Worm (Caenorhabditis elegans): Measurements from ENCODE around the gene skpt-1.

Gene skpt-1

DNA sequence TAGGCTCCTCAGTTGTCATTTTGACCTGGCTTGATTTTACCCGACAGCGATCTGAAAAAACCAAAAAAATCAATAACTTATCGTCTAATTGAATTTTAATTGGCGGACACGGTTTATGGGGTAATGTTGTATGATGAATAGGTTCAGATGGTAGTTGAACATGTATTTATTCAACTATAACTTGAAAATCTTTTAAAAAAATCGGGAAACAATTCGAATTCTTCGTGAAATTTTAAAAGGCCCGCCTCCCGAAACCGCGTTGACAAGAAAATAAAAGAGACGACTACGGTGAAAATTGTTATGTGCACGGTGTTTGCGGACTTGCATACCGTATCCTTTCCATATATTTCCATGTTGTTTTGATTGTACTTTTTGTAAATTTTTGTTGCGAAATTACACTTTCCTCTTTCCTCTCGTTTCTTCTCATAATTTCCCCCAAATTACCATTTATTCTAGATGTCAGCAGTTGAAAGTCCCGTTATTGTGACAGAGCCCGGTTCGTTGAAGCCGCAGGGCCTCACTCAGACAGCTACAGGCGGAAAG is 5.4 kb downstream of the skpt-1 start, which contains the start of the genes T24G10.2 and disl-2:
T24G10.2 (minus strand) TSS at position 51 of the 543 bp plus-strand sequence.
disl-2 (plus strand) TSS at position 457 of the 543 bp plus-strand sequence.
- TF ChIP-seq hnd-1 (tag; optimal IDR thresholded peaks at IDR 0.05) (no peak), F13C5.2 (tag; optimal IDR thresholded peaks at IDR 0.05) (peak; percentile 41)

DNA sequence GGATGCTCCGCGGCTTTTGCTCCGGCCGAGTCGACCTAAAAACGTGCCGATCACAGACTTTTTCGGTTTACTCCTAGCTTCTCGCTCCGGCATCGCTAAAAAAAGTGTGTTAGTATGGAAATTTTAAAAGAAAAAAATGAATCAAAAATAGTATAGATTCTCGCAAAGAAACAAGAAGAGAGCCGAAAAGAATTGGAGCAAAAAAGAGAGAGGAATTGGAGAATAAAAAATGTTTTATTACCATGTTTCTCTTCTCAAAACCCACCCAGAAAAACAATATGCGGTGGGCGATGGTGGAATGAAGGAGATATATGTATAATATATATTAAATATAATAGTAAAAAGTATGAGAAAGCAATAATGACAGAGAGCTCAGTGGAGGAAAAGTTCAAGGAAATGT is 7.7 kb downstream of the skpt-1 start, which contains the start of gene W03A5.6:
W03A5.6 (minus strand) TSS at position 101 of the 400 bp plus-strand sequence.
- no peak for TF ChIP-seq pes-1 (GFP tag; IDR thresholded peaks at IDR 0.05)
- TF ChIP-seq hmbx-1 (tag; optimal IDR thresholded peaks at IDR 0.05) = no peak
- no peak for TF ChIP-seq ceh-36 (tag; optimal IDR thresholded peaks at IDR 0.05)
- TF ChIP-seq ceh-13 (GFP tag; optimal IDR thresholded peaks at IDR 0.05) = no peak
- no peak for TF ChIP-seq tbx-11 (GFP tag; IDR thresholded peaks at IDR 0.05)
- TF ChIP-seq flt-1 (GFP tag; IDR thresholded peaks at IDR 0.05) = no peak
- no peak for TF ChIP-seq hnd-1 (tag; optimal IDR thresholded peaks at IDR 0.05)
- no peak for TF ChIP-seq aly-1 (tag; optimal IDR thresholded peaks at IDR 0.05)
- TF ChIP-seq ama-1 (optimal IDR thresholded peaks at IDR 0.05) = no peak
- TF ChIP-seq hmg-4 (GFP tag; optimal IDR thresholded peaks at IDR 0.05) = no peak
- TF ChIP-seq scrt-1 (GFP tag; IDR thresholded peaks at IDR 0.05) = no peak
- no peak for TF ChIP-seq B0310.2 (tag; optimal IDR thresholded peaks at IDR 0.05)
- TF ChIP-seq tbx-37 (GFP tag; conservative IDR thresholded peaks at IDR 0.05) = no peak

DNA sequence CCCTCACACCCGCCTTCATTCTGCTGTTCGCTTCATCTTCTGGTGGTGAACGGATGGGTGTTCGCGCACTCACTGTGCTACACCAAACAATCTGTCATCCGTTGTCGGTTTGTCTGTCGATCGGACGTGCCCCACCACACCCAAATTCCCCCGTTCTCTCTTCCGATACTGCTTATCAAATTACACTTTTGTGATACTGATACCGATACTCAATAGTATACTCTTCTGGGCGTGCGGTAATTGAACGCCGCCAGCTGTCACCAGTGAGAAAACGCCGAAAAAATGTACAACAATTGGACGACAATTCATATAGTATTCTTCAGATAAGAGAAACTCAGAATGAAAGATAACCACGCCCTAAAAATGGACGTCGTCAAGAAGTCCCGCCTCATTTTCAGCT is 10.1 kb downstream of the skpt-1 start:
- no peak for TF ChIP-seq hnd-1 (tag; optimal IDR thresholded peaks at IDR 0.05)

DNA sequence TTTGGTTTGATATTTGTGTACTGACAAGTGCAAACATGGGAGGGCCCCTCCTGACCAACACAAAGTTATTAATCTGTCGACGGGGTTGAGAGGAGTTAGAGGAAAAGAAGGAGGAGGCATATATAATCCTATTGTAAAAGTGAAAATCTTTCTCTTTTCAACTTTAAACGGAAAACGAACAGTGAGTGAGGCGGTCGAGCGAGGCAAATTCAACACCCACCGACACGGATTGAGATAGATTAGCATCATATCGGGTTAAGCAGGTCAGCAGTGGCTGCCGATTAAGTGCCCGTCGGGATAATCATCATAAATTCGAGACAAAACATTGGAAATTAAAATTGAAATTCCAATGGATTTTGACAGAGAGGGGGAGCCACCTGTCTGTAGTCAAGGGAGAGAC is 11.9 kb downstream of the skpt-1 start:
- TF ChIP-seq ceh-36 (tag; optimal IDR thresholded peaks at IDR 0.05) (no peak), tra-4 (tag; optimal IDR thresholded peaks at IDR 0.05) (no peak), B0310.2 (tag; optimal IDR thresholded peaks at IDR 0.05) (no peak), tbx-11 (GFP tag; IDR thresholded peaks at IDR 0.05) (no peak), aly-1 (tag; optimal IDR thresholded peaks at IDR 0.05) (no peak), ama-1 (optimal IDR thresholded peaks at IDR 0.05) (no peak), hmbx-1 (tag; optimal IDR thresholded peaks at IDR 0.05) (no peak), pes-1 (GFP tag; IDR thresholded peaks at IDR 0.05) (no peak), F13C5.2 (tag; optimal IDR thresholded peaks at IDR 0.05) (no peak), sea-1 (GFP tag; conservative IDR thresholded peaks at IDR 0.05) (no peak), hnd-1 (tag; optimal IDR thresholded peaks at IDR 0.05) (no peak), scrt-1 (GFP tag; IDR thresholded peaks at IDR 0.05) (no peak), ceh-13 (GFP tag; optimal IDR thresholded peaks at IDR 0.05) (no peak)

DNA sequence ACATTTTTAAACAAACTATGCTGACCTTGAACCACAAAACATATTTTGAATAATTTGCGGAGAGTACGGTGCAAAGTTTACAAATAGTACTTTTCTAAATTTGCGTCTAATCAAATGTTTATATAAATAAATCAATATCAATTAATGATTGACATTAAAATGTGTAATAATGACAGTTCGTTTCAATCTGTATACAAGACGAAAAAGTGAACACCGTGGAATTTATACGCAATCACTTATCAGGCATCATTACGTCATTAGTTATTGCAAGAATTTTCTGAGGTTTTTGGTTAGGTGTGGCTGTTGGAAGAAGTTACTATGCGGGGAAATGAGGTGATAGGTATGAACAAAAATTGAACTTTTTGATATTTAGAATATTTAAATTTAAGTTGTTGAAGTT is 21.1 kb downstream of the skpt-1 start:
- no peak for TF ChIP-seq tra-4 (tag; optimal IDR thresholded peaks at IDR 0.05)

DNA sequence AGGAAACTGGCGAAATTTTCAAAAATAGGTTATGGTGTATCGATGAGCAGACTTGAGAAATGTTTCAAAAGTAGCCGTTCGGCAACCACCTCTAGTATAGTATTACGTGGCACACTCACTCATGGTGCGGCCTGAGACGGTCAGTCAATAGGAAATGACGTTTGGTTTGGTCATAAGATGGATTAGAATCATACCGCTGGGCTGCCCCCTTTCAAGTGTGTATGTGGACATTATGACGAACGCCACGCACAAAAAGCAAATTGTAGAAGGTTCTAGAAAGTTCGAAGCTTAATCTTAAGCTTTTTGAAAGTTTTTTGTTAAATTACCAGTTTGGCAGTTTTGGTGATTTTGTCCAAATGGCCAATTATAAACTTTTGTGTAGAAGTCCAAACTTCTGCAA is 23.8 kb downstream of the skpt-1 start:
- no peak for TF ChIP-seq flt-1 (GFP tag; IDR thresholded peaks at IDR 0.05)
- TF ChIP-seq aly-1 (tag; optimal IDR thresholded peaks at IDR 0.05) = no peak
- no peak for TF ChIP-seq scrt-1 (GFP tag; IDR thresholded peaks at IDR 0.05)
- TF ChIP-seq hmbx-1 (tag; optimal IDR thresholded peaks at IDR 0.05) = no peak
- TF ChIP-seq tbx-37 (GFP tag; conservative IDR thresholded peaks at IDR 0.05) = no peak
- TF ChIP-seq sea-1 (GFP tag; conservative IDR thresholded peaks at IDR 0.05) = no peak
- TF ChIP-seq ceh-36 (tag; optimal IDR thresholded peaks at IDR 0.05) = no peak
- TF ChIP-seq tbx-11 (GFP tag; IDR thresholded peaks at IDR 0.05) = no peak
- TF ChIP-seq ama-1 (optimal IDR thresholded peaks at IDR 0.05) = no peak
- no peak for TF ChIP-seq ceh-13 (GFP tag; optimal IDR thresholded peaks at IDR 0.05)
- no peak for TF ChIP-seq F13C5.2 (tag; optimal IDR thresholded peaks at IDR 0.05)
- no peak for TF ChIP-seq hnd-1 (tag; optimal IDR thresholded peaks at IDR 0.05)
- TF ChIP-seq tra-4 (tag; optimal IDR thresholded peaks at IDR 0.05) = no peak
- no peak for TF ChIP-seq B0310.2 (tag; optimal IDR thresholded peaks at IDR 0.05)
- TF ChIP-seq ets-7 (tag; optimal IDR thresholded peaks at IDR 0.05) = no peak
- no peak for TF ChIP-seq hmg-4 (GFP tag; optimal IDR thresholded peaks at IDR 0.05)
- TF ChIP-seq pes-1 (GFP tag; IDR thresholded peaks at IDR 0.05) = no peak

DNA sequence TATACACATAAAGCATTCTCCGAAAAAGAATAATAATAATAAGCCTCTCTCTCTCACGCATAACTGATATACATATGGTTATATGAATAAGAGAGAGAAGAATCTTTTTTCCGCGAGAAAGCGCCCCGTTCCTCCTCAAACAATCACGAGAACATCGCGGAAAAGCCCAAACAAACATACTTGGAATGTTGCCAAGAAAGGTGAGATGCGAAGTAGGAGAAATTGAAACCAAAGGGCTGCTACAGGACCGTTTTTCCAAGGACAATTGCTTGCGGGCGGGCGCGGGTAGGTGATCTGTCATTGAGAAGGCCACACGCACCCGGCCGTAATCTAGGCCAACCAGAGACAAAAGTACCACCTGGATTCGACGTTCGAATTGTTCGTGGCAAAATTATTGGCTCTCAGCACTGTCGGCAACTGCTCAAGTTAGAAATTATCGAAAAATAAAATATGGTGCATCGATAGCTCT is 24.5 kb downstream of the skpt-1 start, which contains the start of gene dnj-24:
dnj-24 (minus strand) TSS at position 419 of the 469 bp plus-strand sequence.
- TF ChIP-seq hmg-4 (GFP tag; optimal IDR thresholded peaks at IDR 0.05) = peak; percentile 5
- TF ChIP-seq ets-7 (tag; optimal IDR thresholded peaks at IDR 0.05) = no peak

DNA sequence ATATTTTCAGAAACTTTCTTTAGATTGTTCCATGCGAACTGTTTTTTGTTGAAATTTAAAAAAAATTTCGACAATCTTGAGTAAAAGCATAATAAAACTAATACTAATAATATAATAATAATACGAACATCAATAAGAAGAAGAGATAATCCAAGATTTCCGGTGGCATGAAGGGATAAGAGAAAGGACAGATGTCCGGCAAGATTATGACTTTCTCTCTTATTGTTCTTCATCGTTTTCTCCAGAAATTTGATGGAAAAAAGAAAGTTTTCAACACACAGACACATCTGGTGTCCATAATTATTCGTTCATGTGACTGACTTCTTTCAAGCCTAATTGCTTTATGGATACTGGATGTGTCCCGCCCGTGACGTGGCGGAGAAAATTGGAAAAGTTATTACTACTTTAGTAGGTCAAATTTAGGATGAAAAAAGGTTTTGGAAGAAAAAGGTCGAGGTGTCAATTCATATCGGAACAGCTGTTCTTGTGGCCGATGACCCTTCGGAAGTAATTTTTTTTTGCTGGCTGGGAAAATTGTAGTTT is 25.6 kb downstream of the skpt-1 start:
- TF ChIP-seq pes-1 (GFP tag; IDR thresholded peaks at IDR 0.05) (no peak), hmbx-1 (tag; optimal IDR thresholded peaks at IDR 0.05) (no peak)

DNA sequence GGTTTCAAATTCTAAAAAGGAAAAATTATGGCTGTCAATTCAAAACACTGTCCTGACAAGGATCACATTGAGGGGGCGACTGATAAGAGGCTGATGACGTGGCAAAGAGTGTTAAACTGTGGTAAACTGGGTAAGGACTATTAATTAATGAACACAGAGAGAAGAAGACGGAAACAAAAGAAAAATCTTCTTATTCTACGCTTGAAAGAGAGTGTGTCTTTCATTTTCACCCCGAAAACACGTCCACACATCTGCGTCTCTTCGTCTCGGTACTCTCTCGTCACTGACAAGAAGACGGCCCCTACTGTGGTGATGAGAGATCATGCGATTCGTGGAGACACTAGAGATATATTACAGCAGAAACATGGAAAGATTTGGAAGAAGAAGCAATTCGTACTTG is 26.8 kb downstream of the skpt-1 start:
- TF ChIP-seq ceh-36 (tag; optimal IDR thresholded peaks at IDR 0.05) = no peak
- TF ChIP-seq tbx-11 (GFP tag; IDR thresholded peaks at IDR 0.05) = no peak
- no peak for TF ChIP-seq hmg-4 (GFP tag; optimal IDR thresholded peaks at IDR 0.05)
- TF ChIP-seq ets-7 (tag; optimal IDR thresholded peaks at IDR 0.05) = no peak
- no peak for TF ChIP-seq sea-1 (GFP tag; conservative IDR thresholded peaks at IDR 0.05)
- no peak for TF ChIP-seq aly-1 (tag; optimal IDR thresholded peaks at IDR 0.05)
- TF ChIP-seq tbx-37 (GFP tag; conservative IDR thresholded peaks at IDR 0.05) = no peak

Data from whole organism, early embryonic.